Worm (Caenorhabditis elegans): ENCODE results near the gene gem-4.

The gem-4 gene

ce11 chrIV:11745340-11745739 is at the start of gene gem-4:
TSS of gene gem-4 (plus strand) at chrIV:11745640.
- no peak for TF ChIP-seq aly-2 (tag; optimal IDR thresholded peaks at IDR 0.05)
- no peak for TF ChIP-seq eor-1 (tag; optimal IDR thresholded peaks at IDR 0.05)
- TF ChIP-seq nhr-28 (tag; optimal IDR thresholded peaks at IDR 0.05): no peak
- TF ChIP-seq nhr-67 (tag; optimal IDR thresholded peaks at IDR 0.05): no peak
- TF ChIP-seq elt-2 (tag; optimal IDR thresholded peaks at IDR 0.05): peak; percentile 9
- peak; percentile 28 for TF ChIP-seq pha-4 (tag; optimal IDR thresholded peaks at IDR 0.05)
- TF ChIP-seq ama-1 (optimal IDR thresholded peaks at IDR 0.05): no peak
- no peak for TF ChIP-seq zag-1 (tag; optimal IDR thresholded peaks at IDR 0.05)
- no peak for TF ChIP-seq egl-5 (tag; optimal IDR thresholded peaks at IDR 0.05)
- no peak for TF ChIP-seq mml-1 (tag; optimal IDR thresholded peaks at IDR 0.05)
- TF ChIP-seq hmg-11 (tag; optimal IDR thresholded peaks at IDR 0.05): no peak
- TF ChIP-seq fkh-2 (tag; optimal IDR thresholded peaks at IDR 0.05): no peak
- TF ChIP-seq lin-39 (tag; optimal IDR thresholded peaks at IDR 0.05): no peak
- no peak for TF ChIP-seq nfya-1 (tag; optimal IDR thresholded peaks at IDR 0.05; ENCODE audit: insufficient read depth)

ce11 chrIV:11697514-11697913 is 47.9 kb upstream of the gem-4 start:
- TF ChIP-seq mml-1 (tag; optimal IDR thresholded peaks at IDR 0.05): no peak
- no peak for TF ChIP-seq ceh-9 (tag; optimal IDR thresholded peaks at IDR 0.05)
- TF ChIP-seq ztf-4 (tag; optimal IDR thresholded peaks at IDR 0.05): no peak
- no peak for TF ChIP-seq nfya-1 (tag; optimal IDR thresholded peaks at IDR 0.05; ENCODE audit: insufficient read depth)
- TF ChIP-seq nhr-43 (tag; optimal IDR thresholded peaks at IDR 0.05; ENCODE audit: poor library complexity, severe bottlenecking): no peak
- no peak for TF ChIP-seq unc-39 (tag; optimal IDR thresholded peaks at IDR 0.05)
- TF ChIP-seq elt-1 (tag; optimal IDR thresholded peaks at IDR 0.05): no peak
- no peak for TF ChIP-seq ZK546.5 (tag; optimal IDR thresholded peaks at IDR 0.05)
- TF ChIP-seq daf-12 (tag; optimal IDR thresholded peaks at IDR 0.05): no peak
- no peak for TF ChIP-seq nhr-11 (tag; optimal IDR thresholded peaks at IDR 0.05)
- TF ChIP-seq nhr-28 (tag; optimal IDR thresholded peaks at IDR 0.05): no peak
- TF ChIP-seq sea-2 (GFP tag; optimal IDR thresholded peaks at IDR 0.05): no peak
- no peak for TF ChIP-seq nhr-76 (tag; optimal IDR thresholded peaks at IDR 0.05)
- TF ChIP-seq ceh-16 (tag; optimal IDR thresholded peaks at IDR 0.05): no peak
- no peak for TF ChIP-seq fos-1 (tag; optimal IDR thresholded peaks at IDR 0.05)
- TF ChIP-seq pqm-1 (tag; optimal IDR thresholded peaks at IDR 0.05): no peak

- TF ChIP-seq eor-1 (tag; optimal IDR thresholded peaks at IDR 0.05) (no peak), nhr-23 (tag; optimal IDR thresholded peaks at IDR 0.05) (peak; percentile 89), elt-3 (tag; optimal IDR thresholded peaks at IDR 0.05) (peak in 1 of 3 experiments; percentile 75), sea-2 (GFP tag; optimal IDR thresholded peaks at IDR 0.05) (no peak), nhr-25 (tag; optimal IDR thresholded peaks at IDR 0.05) (peak; percentile 77), fkh-2 (tag; optimal IDR thresholded peaks at IDR 0.05) (no peak), nhr-11 (tag; optimal IDR thresholded peaks at IDR 0.05) (no peak), nhr-43 (tag; optimal IDR thresholded peaks at IDR 0.05; ENCODE audit: poor library complexity, severe bottlenecking) (peak; percentile 50)
These were observed 45.3 kb upstream of the gem-4 start for ce11 chrIV:11700100-11700499.

- no peak for TF ChIP-seq nhr-67 (tag; optimal IDR thresholded peaks at IDR 0.05)
- TF ChIP-seq nhr-25 (tag; optimal IDR thresholded peaks at IDR 0.05): peak; percentile 24
- no peak for TF ChIP-seq hmg-11 (tag; optimal IDR thresholded peaks at IDR 0.05)
These were observed 44.7 kb upstream of the gem-4 start, which contains the start of gene dpy-20 for ce11 chrIV:11700752-11701151. TSS of gene dpy-20 (minus strand) at chrIV:11700852.

- no peak for TF ChIP-seq fkh-10 (GFP tag; optimal IDR thresholded peaks at IDR 0.05)
- peak; percentile 79 for TF ChIP-seq nhr-25 (tag; optimal IDR thresholded peaks at IDR 0.05)
- TF ChIP-seq nhr-23 (tag; optimal IDR thresholded peaks at IDR 0.05): peak; percentile 29
These were observed 43.6 kb upstream of the gem-4 start for ce11 chrIV:11701878-11702277.

- TF ChIP-seq ztf-11 (tag; optimal IDR thresholded peaks at IDR 0.05) (no peak), unc-39 (tag; optimal IDR thresholded peaks at IDR 0.05) (no peak), pha-4 (tag; optimal IDR thresholded peaks at IDR 0.05) (no peak), daf-12 (tag; optimal IDR thresholded peaks at IDR 0.05) (no peak), nhr-12 (tag; optimal IDR thresholded peaks at IDR 0.05) (no peak), ama-1 (optimal IDR thresholded peaks at IDR 0.05) (no peak), jun-1 (tag; optimal IDR thresholded peaks at IDR 0.05) (no peak), nhr-23 (tag; optimal IDR thresholded peaks at IDR 0.05) (no peak), elt-2 (tag; optimal IDR thresholded peaks at IDR 0.05) (no peak), nhr-43 (tag; optimal IDR thresholded peaks at IDR 0.05; ENCODE audit: poor library complexity, severe bottlenecking) (no peak), unc-62 (GFP tag; optimal IDR thresholded peaks at IDR 0.05) (no peak), nhr-76 (tag; optimal IDR thresholded peaks at IDR 0.05) (no peak), nhr-11 (tag; optimal IDR thresholded peaks at IDR 0.05) (no peak), nhr-237 (tag; optimal IDR thresholded peaks at IDR 0.05) (no peak), sea-2 (GFP tag; optimal IDR thresholded peaks at IDR 0.05) (no peak), nhr-77 (tag; optimal IDR thresholded peaks at IDR 0.05) (no peak), snpc-4 (tag; optimal IDR thresholded peaks at IDR 0.05) (no peak), mdl-1 (tag; optimal IDR thresholded peaks at IDR 0.05) (no peak)
These were observed 41.6 kb upstream of the gem-4 start, which contains the start of the genes T22B3.3 and alg-3 for ce11 chrIV:11703685-11704296. TSS of gene T22B3.3 (minus strand) at chrIV:11703785. TSS of gene alg-3 (plus strand) at chrIV:11704246.

All from whole organism, L3 larva.